Worm (Caenorhabditis elegans) whole organism, midembryonic: ENCODE data around the gene smk-1.

Source experiments
- T22C8.4 ChIP-seq: fragments of 200-800 bp; sonication (Bioruptor generic); IDR thresholded peaks from 2 replicates; pipeline ENCODE4 v1.3.6; 2022; ENCODE audit warnings: missing genetic modification characterization, missing compliant biosample characterization
- cog-1 ChIP-seq: sonication (generic microtip); optimal IDR thresholded peaks from 2 replicates; lab custom pipeline; 2016; ENCODE audit warnings: missing genetic modification characterization, missing compliant biosample characterization
- flt-1 ChIP-seq: fragments of 200-800 bp; sonication (Bioruptor generic); IDR thresholded peaks from 2 replicates; pipeline ENCODE4 v1.3.6; 2022; ENCODE audit warnings: missing genetic modification characterization, missing compliant biosample characterization
- klf-2 ChIP-seq: fragments of 200-800 bp; sonication (Bioruptor generic); conservative IDR thresholded peaks from 2 replicates; pipeline ENCODE4 v1.3.6; 2022; ENCODE audit warnings: missing genetic modification reagents, missing genetic modification characterization, missing compliant biosample characterization
- med-1 ChIP-seq: sonication (generic microtip); optimal IDR thresholded peaks from 2 replicates; lab custom pipeline; 2017; ENCODE audit warnings: missing genetic modification characterization, mild to moderate bottlenecking, missing compliant biosample characterization, antibody characterized with exemption, missing genetic modification reagents; ENCODE audit not compliant: insufficient read depth
- ref-1 ChIP-seq: fragments of 200-800 bp; sonication (Bioruptor generic); conservative IDR thresholded peaks from 2 replicates; pipeline ENCODE4 v1.3.6; 2022; ENCODE audit warnings: missing genetic modification reagents, missing genetic modification characterization, missing compliant biosample characterization
- ztf-23 ChIP-seq: fragments of 200-800 bp; sonication (Bioruptor generic); IDR thresholded peaks from 2 replicates; pipeline ENCODE4 v1.3.6; 2022; ENCODE audit warnings: missing genetic modification reagents, missing genetic modification characterization, missing compliant biosample characterization

DNA sequence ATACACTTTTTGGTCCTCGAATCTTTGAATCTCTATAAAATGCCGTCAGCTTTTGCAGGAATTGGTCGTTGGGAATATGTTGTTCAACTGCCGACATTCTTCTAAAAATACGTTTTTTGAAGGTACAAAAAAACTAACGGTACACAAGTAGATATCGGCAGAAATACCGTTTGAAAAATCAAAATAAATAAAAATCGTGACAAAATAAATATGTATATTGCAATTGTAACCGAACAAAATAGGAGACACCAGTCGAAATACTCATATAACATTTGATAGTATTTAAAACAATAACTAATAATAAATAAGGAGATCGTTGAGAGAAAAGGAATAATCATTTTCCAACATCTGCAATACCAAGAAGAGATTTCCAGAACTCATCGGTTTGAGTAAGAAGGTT lies 42.5 kb upstream of the smk-1 start, which contains the start of gene F25G6.8:
- TF ChIP-seq klf-2, result no peak
- no peak for TF ChIP-seq med-1
- no peak for TF ChIP-seq flt-1 (GFP tag; lab: Robert Waterston, UW)
- TF ChIP-seq cog-1 (tag; lab: Kevin White, UChicago), result no peak
- no peak for TF ChIP-seq ztf-23
- no peak for TF ChIP-seq T22C8.4 (GFP tag; lab: Robert Waterston, UW)
- no peak for TF ChIP-seq ref-1 (GFP tag; lab: Robert Waterston, UW)
